Worm (Caenorhabditis elegans): ENCODE data around the gene B0034.5.

B0034.5 gene

ce11 chrII:5969303-5969702 lies 5.5 kb downstream of the B0034.5 start, which contains the start of gene B0034.4:
TSS of gene B0034.4 (minus strand) at chrII:5969531.
- TF ChIP-seq ceh-32 (tag; optimal IDR thresholded peaks at IDR 0.05; ENCODE audit: poor library complexity) (no peak), F49E8.2 (tag; optimal IDR thresholded peaks at IDR 0.05; ENCODE audit: borderline replicate concordance) (no peak), ceh-20 (GFP tag; IDR thresholded peaks at IDR 0.05) (no peak), ceh-62 (tag; optimal IDR thresholded peaks at IDR 0.05) (no peak), snpc-1.2 (GFP tag; IDR thresholded peaks at IDR 0.05) (no peak), ceh-28 (tag; optimal IDR thresholded peaks at IDR 0.05) (no peak), aha-1 (tag) (peak; percentile 59), daf-16 (GFP tag; optimal IDR thresholded peaks at IDR 0.05) (no peak), daf-16 (tag; optimal IDR thresholded peaks at IDR 0.05) (no peak), unc-62 (GFP tag; optimal IDR thresholded peaks at IDR 0.05 in 1 of 2) (peak in 1 of 2 experiments; percentile 96), unc-62 (tag; optimal IDR thresholded peaks at IDR 0.05) (no peak)

ce11 chrII:5968037-5968436 lies 6.7 kb downstream of the B0034.5 start, which contains the start of gene B0034.1:
TSS of gene B0034.1 (plus strand) at chrII:5968337.
- TF ChIP-seq mep-1 (tag; optimal IDR thresholded peaks at IDR 0.05) (no peak), sdz-12 (GFP tag; optimal IDR thresholded peaks at IDR 0.05) (no peak), Y48G9A.11 (GFP tag; IDR thresholded peaks at IDR 0.05) (no peak), ztf-11 (tag; optimal IDR thresholded peaks at IDR 0.05) (no peak), unc-62 (GFP tag; optimal IDR thresholded peaks at IDR 0.05 in 1 of 2) (no peak), unc-62 (tag; optimal IDR thresholded peaks at IDR 0.05) (no peak), ces-1 (GFP tag; optimal IDR thresholded peaks at IDR 0.05) (no peak), gei-8 (GFP tag; optimal IDR thresholded peaks at IDR 0.05) (no peak), nhr-6 (tag; optimal IDR thresholded peaks at IDR 0.05) (no peak), D1046.2 (GFP tag; IDR thresholded peaks at IDR 0.05) (no peak), nhr-111 (GFP tag; optimal IDR thresholded peaks at IDR 0.05) (no peak), snpc-4 (tag; optimal IDR thresholded peaks at IDR 0.05) (no peak), fkh-10 (GFP tag; optimal IDR thresholded peaks at IDR 0.05) (no peak), F37D6.2 (tag; optimal IDR thresholded peaks at IDR 0.05) (no peak), mxl-3 (GFP tag; optimal IDR thresholded peaks at IDR 0.05) (no peak), attf-4 (tag; optimal IDR thresholded peaks at IDR 0.05) (no peak), fos-1 (tag; optimal IDR thresholded peaks at IDR 0.05) (no peak), egl-27 (tag; optimal IDR thresholded peaks at IDR 0.05) (no peak), spr-1 (tag; optimal IDR thresholded peaks at IDR 0.05) (no peak)

ce11 chrII:5966637-5967036 lies 8.1 kb downstream of the B0034.5 start:
- TF ChIP-seq egl-27 (tag; optimal IDR thresholded peaks at IDR 0.05) = no peak
- no peak for TF ChIP-seq aly-2 (tag; optimal IDR thresholded peaks at IDR 0.05)
- no peak for TF ChIP-seq ceh-20 (GFP tag; IDR thresholded peaks at IDR 0.05)
- no peak for TF ChIP-seq nhr-42 (GFP tag; IDR thresholded peaks at IDR 0.05)
- TF ChIP-seq daf-8 (GFP tag; IDR thresholded peaks at IDR 0.05) = no peak
- TF ChIP-seq vab-7 (GFP tag; IDR thresholded peaks at IDR 0.05) = no peak
- peak; percentile 4 for TF ChIP-seq mep-1 (tag; optimal IDR thresholded peaks at IDR 0.05)
- no peak for TF ChIP-seq nhr-111 (GFP tag; optimal IDR thresholded peaks at IDR 0.05)
- peak; percentile 31; the same call in 1 of the 2 replicates for TF ChIP-seq hmg-1.1 (GFP tag; IDR thresholded peaks at IDR 0.05)
- peak; percentile 24 for TF ChIP-seq fkh-10 (GFP tag; optimal IDR thresholded peaks at IDR 0.05)
- no peak for TF ChIP-seq madf-9 (GFP tag; conservative IDR thresholded peaks at IDR 0.05)
- no peak for TF ChIP-seq jun-1 (tag; optimal IDR thresholded peaks at IDR 0.05)
- TF ChIP-seq lin-39 (tag; optimal IDR thresholded peaks at IDR 0.05) = no peak
- no peak for TF ChIP-seq F37D6.2 (tag; optimal IDR thresholded peaks at IDR 0.05)
- no peak for TF ChIP-seq php-3 (GFP tag; IDR thresholded peaks at IDR 0.05)
- TF ChIP-seq nhr-25 (tag; optimal IDR thresholded peaks at IDR 0.05; ENCODE audit: borderline replicate concordance, insufficient read depth) = no peak
- TF ChIP-seq mdt-29 (GFP tag; IDR thresholded peaks at IDR 0.05) = no peak
- TF ChIP-seq snpc-1.2 (GFP tag; IDR thresholded peaks at IDR 0.05) = no peak
- TF ChIP-seq lir-3 (tag; optimal IDR thresholded peaks at IDR 0.05) = no peak
- TF ChIP-seq pqm-1 (tag; optimal IDR thresholded peaks at IDR 0.05) = no peak
- no peak for TF ChIP-seq ztf-11 (tag; optimal IDR thresholded peaks at IDR 0.05)
- peak; percentile 9 for TF ChIP-seq aha-1 (tag)
- no peak for TF ChIP-seq ces-1 (GFP tag; optimal IDR thresholded peaks at IDR 0.05)
- TF ChIP-seq unc-62 (GFP tag; optimal IDR thresholded peaks at IDR 0.05 in 1 of 2) = peak in 1 of 2 experiments; percentile 37
- no peak for TF ChIP-seq unc-62 (tag; optimal IDR thresholded peaks at IDR 0.05)
- TF ChIP-seq nhr-77 (tag; optimal IDR thresholded peaks at IDR 0.05) = no peak
- peak; percentile 7 for TF ChIP-seq hlh-30 (tag; optimal IDR thresholded peaks at IDR 0.05; ENCODE audit: insufficient read depth)
- no peak for TF ChIP-seq egl-43 (GFP tag; IDR thresholded peaks at IDR 0.05)
- TF ChIP-seq Y5F2A.4 (GFP tag; optimal IDR thresholded peaks at IDR 0.05) = no peak
- no peak for TF ChIP-seq tra-1 (GFP tag; IDR thresholded peaks at IDR 0.05)
- TF ChIP-seq lsy-2 (tag; optimal IDR thresholded peaks at IDR 0.05) = peak in 1 of 2 experiments; percentile 44
- no peak for TF ChIP-seq snpc-4 (tag; optimal IDR thresholded peaks at IDR 0.05)
- TF ChIP-seq dmd-9 (GFP tag; IDR thresholded peaks at IDR 0.05) = no peak

Data from whole organism, L4 larva.